Fruit fly (Drosophila melanogaster) whole organism, prepupa: ENCODE data around the gene CG12116.

Experiments
- CG10631 ChIP-seq: fragments of 200-800 bp; sonication (Bioruptor generic); optimal IDR thresholded peaks from 2 replicates; lab custom pipeline; 2016; ENCODE audit warnings: missing biosample characterization, missing genetic modification characterization
- CG10669 ChIP-seq: fragments of 200-800 bp; sonication (Bioruptor generic); optimal IDR thresholded peaks from 3 replicates; lab custom pipeline; 2018; ENCODE audit warnings: missing biosample characterization, mild to moderate bottlenecking, missing genetic modification characterization, moderate library complexity
- CG11902 ChIP-seq: fragments of 200-800 bp; sonication (Bioruptor generic); optimal IDR thresholded peaks from 3 replicates; lab custom pipeline; 2016; ENCODE audit warnings: missing biosample characterization, missing genetic modification characterization
- CG1621 ChIP-seq: fragments of 200-800 bp; sonication (Bioruptor generic); optimal IDR thresholded peaks from 3 replicates; lab custom pipeline; 2018; ENCODE audit warnings: missing biosample characterization, mild to moderate bottlenecking, missing genetic modification characterization
- CG16779 ChIP-seq: fragments of 200-800 bp; sonication (Bioruptor generic); optimal IDR thresholded peaks from 3 replicates; lab custom pipeline; 2017; ENCODE audit warnings: missing biosample characterization, mild to moderate bottlenecking, missing genetic modification characterization
- CG3032 ChIP-seq: fragments of 200-800 bp; optimal IDR thresholded peaks from 2 replicates; lab custom pipeline; 2019; ENCODE audit warnings: missing biosample characterization, mild to moderate bottlenecking, missing genetic modification characterization, moderate library complexity
- CG32006 ChIP-seq: fragments of 200-800 bp; sonication (Bioruptor generic); optimal IDR thresholded peaks from 3 replicates; lab custom pipeline; 2017; ENCODE audit warnings: missing biosample characterization, mild to moderate bottlenecking, missing genetic modification characterization
- CG34406 ChIP-seq: fragments of 200-800 bp; sonication (Bioruptor generic); optimal IDR thresholded peaks from 3 replicates; lab custom pipeline; 2016; ENCODE audit warnings: missing biosample characterization, missing genetic modification characterization
- CG6792 ChIP-seq: fragments of 200-800 bp; sonication (Bioruptor generic); optimal IDR thresholded peaks from 3 replicates; lab custom pipeline; 2016; ENCODE audit warnings: missing biosample characterization, missing genetic modification characterization
- CG6808 ChIP-seq: fragments of 200-800 bp; sonication (Bioruptor generic); optimal IDR thresholded peaks from 3 replicates; lab custom pipeline; 2017; ENCODE audit warnings: missing biosample characterization, missing genetic modification characterization, mild to moderate bottlenecking, moderate library complexity, missing genetic modification reagents
- CG6854 ChIP-seq: fragments of 200-800 bp; sonication (Bioruptor generic); optimal IDR thresholded peaks from 2 replicates; lab custom pipeline; 2017; ENCODE audit warnings: missing biosample characterization, mild to moderate bottlenecking, missing genetic modification characterization
- CG7368 ChIP-seq: fragments of 200-800 bp; sonication (Bioruptor generic); optimal IDR thresholded peaks from 3 replicates; lab custom pipeline; 2016; ENCODE audit warnings: missing biosample characterization, missing genetic modification characterization
- CG8119 ChIP-seq: fragments of 200-800 bp; sonication (Bioruptor generic); IDR thresholded peaks from 3 replicates; pipeline ENCODE4 v1.3.6; 2022; ENCODE audit warnings: missing biosample characterization, missing genetic modification characterization
- CG8632 ChIP-seq: fragments of 200-800 bp; sonication (Bioruptor generic); optimal IDR thresholded peaks from 3 replicates; lab custom pipeline; 2016; ENCODE audit warnings: missing biosample characterization, missing genetic modification characterization
- CG9139 ChIP-seq: fragments of 200-800 bp; sonication (Bioruptor generic); optimal IDR thresholded peaks from 3 replicates; lab custom pipeline; 2017; ENCODE audit warnings: missing biosample characterization, mild to moderate bottlenecking, missing genetic modification characterization
- Eip78C ChIP-seq: fragments of 200-800 bp; sonication (Bioruptor generic); peaks from one replicate; lab custom pipeline; 2016; ENCODE audit warnings: missing biosample characterization, missing genetic modification characterization
- Eip93F ChIP-seq: fragments of 200-800 bp; sonication (Bioruptor generic); optimal IDR thresholded peaks from 2 replicates; lab custom pipeline; 2016; ENCODE audit warnings: missing biosample characterization, mild to moderate bottlenecking, missing genetic modification characterization
- Gug ChIP-seq: fragments of 200-800 bp; sonication (Bioruptor generic); IDR thresholded peaks from 2 replicates; pipeline ENCODE4 v1.3.6; 2022; ENCODE audit warnings: missing biosample characterization, missing genetic modification characterization
- Lpt ChIP-seq: fragments of 200-800 bp; sonication (Bioruptor generic); optimal IDR thresholded peaks from 3 replicates; lab custom pipeline; 2016; ENCODE audit warnings: missing biosample characterization, missing genetic modification characterization
- Sox14 ChIP-seq: fragments of 200-800 bp; sonication (Bioruptor generic); optimal IDR thresholded peaks from 3 replicates; lab custom pipeline; 2016; ENCODE audit warnings: missing biosample characterization, missing genetic modification characterization
- Sox15 ChIP-seq: fragments of 200-800 bp; sonication (Bioruptor generic); optimal IDR thresholded peaks from 3 replicates; lab custom pipeline; 2016; ENCODE audit warnings: missing biosample characterization, missing genetic modification characterization
- achi ChIP-seq: fragments of 200-800 bp; sonication (Bioruptor generic); optimal IDR thresholded peaks from 3 replicates; lab custom pipeline; 2016; ENCODE audit warnings: missing biosample characterization, missing genetic modification characterization
- cyc ChIP-seq: fragments of 200-800 bp; sonication (Bioruptor generic); optimal IDR thresholded peaks from 3 replicates; lab custom pipeline; 2016; ENCODE audit warnings: missing biosample characterization, missing genetic modification characterization
- dsx ChIP-seq: fragments of 200-800 bp; optimal IDR thresholded peaks from 3 replicates; lab custom pipeline; 2019; ENCODE audit warnings: missing biosample characterization, mild to moderate bottlenecking, missing genetic modification characterization, moderate library complexity; ENCODE audit not compliant: poor library complexity, severe bottlenecking
- esn ChIP-seq: fragments of 200-800 bp; sonication (Bioruptor generic); optimal IDR thresholded peaks from 2 replicates; lab custom pipeline; 2016; ENCODE audit warnings: missing biosample characterization, mild to moderate bottlenecking, missing genetic modification characterization, moderate library complexity
- fd59A ChIP-seq: fragments of 200-800 bp; sonication (Bioruptor generic); optimal IDR thresholded peaks from 2 replicates; lab custom pipeline; 2017; ENCODE audit warnings: missing biosample characterization, mild to moderate bottlenecking, missing genetic modification characterization, missing genetic modification reagents
- fkh ChIP-seq: fragments of 200-800 bp; sonication (Bioruptor generic); optimal IDR thresholded peaks from 3 replicates; lab custom pipeline; 2017; ENCODE audit warnings: missing biosample characterization, mild to moderate bottlenecking, missing genetic modification characterization, moderate library complexity
- lz ChIP-seq: fragments of 200-800 bp; sonication (Bioruptor generic); optimal IDR thresholded peaks from 3 replicates; lab custom pipeline; 2016; ENCODE audit warnings: missing biosample characterization, missing genetic modification characterization
- net ChIP-seq: fragments of 200-800 bp; sonication (Bioruptor generic); optimal IDR thresholded peaks from 3 replicates; lab custom pipeline; 2016; ENCODE audit warnings: missing biosample characterization, missing genetic modification characterization
- pdm3 ChIP-seq: fragments of 200-800 bp; sonication (Bioruptor generic); optimal IDR thresholded peaks from 3 replicates; lab custom pipeline; 2016; ENCODE audit warnings: missing biosample characterization, missing genetic modification characterization
- spab ChIP-seq: fragments of 200-800 bp; sonication (Bioruptor generic); optimal IDR thresholded peaks from 2 replicates; lab custom pipeline; 2017; ENCODE audit warnings: missing biosample characterization, mild to moderate bottlenecking, missing genetic modification characterization, missing genetic modification reagents
- ss ChIP-seq, 2 experiments: fragments of 200-800 bp; sonication (Bioruptor generic); optimal IDR thresholded peaks; 2 replicates in 1 of 2; 3 replicates in 1 of 2; lab custom pipeline; 2017 to 2018; ENCODE audit warnings: mild to moderate bottlenecking in 2 of 2, missing biosample characterization in 2 of 2, missing genetic modification characterization in 2 of 2, moderate library complexity in 1 of 2
- svp ChIP-seq: fragments of 200-800 bp; sonication (Bioruptor generic); peaks from one replicate; lab custom pipeline; 2016; ENCODE audit warnings: missing biosample characterization, missing genetic modification characterization
- topi ChIP-seq: fragments of 200-800 bp; sonication (Bioruptor generic); optimal IDR thresholded peaks from 3 replicates; lab custom pipeline; 2016; ENCODE audit warnings: missing biosample characterization, missing genetic modification characterization
- vri ChIP-seq: fragments of 200-800 bp; sonication (Bioruptor generic); optimal IDR thresholded peaks from 3 replicates; lab custom pipeline; 2016; ENCODE audit warnings: missing biosample characterization, mild to moderate bottlenecking, missing genetic modification characterization

Gene CG12116

DNA sequence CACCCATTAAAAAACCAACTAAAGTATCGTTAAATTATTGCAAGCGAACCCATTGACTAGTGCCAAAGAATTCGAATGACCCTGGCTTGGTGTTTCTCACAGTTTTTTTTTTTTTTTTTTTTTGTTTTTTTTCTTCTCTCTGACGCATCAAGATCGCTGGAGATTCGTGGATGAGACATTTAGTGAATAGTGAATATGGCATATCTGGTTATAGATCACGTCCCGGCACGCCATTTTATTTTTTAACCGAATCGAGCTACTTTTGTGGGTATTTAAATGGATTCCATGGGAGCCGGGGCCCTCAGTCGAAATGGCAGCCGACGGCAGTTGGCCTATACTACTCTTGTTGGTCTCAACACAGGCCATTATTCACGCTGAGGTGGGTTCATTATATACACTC, 8.0 kb upstream of the CG12116 start, which contains the start of gene Cp7Fc:
Cp7Fc (plus strand) TSS at position 301 of the 400 bp plus-strand sequence.
- TF ChIP-seq CG10631 (GFP tag; lab: Kevin White, UChicago) (no peak), Sox15 (GFP tag; lab: Kevin White, UChicago) (no peak), Lpt (GFP tag; lab: Kevin White, UChicago) (no peak), Sox14 (GFP tag; lab: Kevin White, UChicago) (no peak), Eip78C (GFP tag; lab: Kevin White, UChicago) (no peak), lz (no peak), svp (GFP tag; lab: Kevin White, UChicago) (no peak), CG6792 (GFP tag; lab: Kevin White, UChicago) (no peak), Eip93F (GFP tag; lab: Kevin White, UChicago) (no peak), CG32006 (no peak), topi (GFP tag; lab: Kevin White, UChicago) (no peak), net (GFP tag; lab: Kevin White, UChicago) (no peak), CG8632 (GFP tag; lab: Kevin White, UChicago) (no peak), CG7368 (no peak), CG11902 (GFP tag; lab: Kevin White, UChicago) (no peak), CG10669 (GFP tag; lab: Kevin White, UChicago) (no peak), dsx (GFP tag; lab: Kevin White, UChicago) (no peak), achi (GFP tag; lab: Kevin White, UChicago) (no peak)
- TF ChIP-seq, all 60 proteins: peak for 0

DNA sequence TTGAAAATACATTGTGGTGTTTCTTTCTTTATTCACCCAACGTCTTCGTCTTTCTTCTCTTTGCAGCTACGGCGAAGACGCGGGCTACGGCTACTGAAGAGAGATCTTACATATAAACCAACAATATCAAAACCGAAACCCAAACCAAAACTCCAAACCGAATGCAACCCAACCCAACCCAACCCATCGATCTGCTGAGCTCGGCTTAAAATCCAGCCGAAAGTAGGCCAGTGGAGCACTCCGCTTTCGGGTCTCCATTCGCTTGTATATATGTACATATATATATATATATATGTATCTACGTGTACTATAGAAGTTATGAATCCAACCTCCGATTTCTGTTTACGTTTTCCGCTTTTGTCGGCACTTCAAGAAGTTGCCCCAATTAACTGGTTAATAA, 6.8 kb upstream of the CG12116 start:
- no peak for TF ChIP-seq Lpt (GFP tag; lab: Kevin White, UChicago)
- no peak for TF ChIP-seq Sox15 (GFP tag; lab: Kevin White, UChicago)
- TF ChIP-seq CG6808 (GFP tag; lab: Kevin White, UChicago), result no peak
- TF ChIP-seq ss (GFP tag; optimal IDR thresholded peaks at IDR 0.05; lab: Kevin White, UChicago), result no peak
- TF ChIP-seq Eip93F (GFP tag; lab: Kevin White, UChicago), result no peak
- TF ChIP-seq pdm3 (GFP tag; lab: Kevin White, UChicago), result no peak
- TF ChIP-seq CG3032, result no peak
- no peak for TF ChIP-seq topi (GFP tag; lab: Kevin White, UChicago)
- no peak for TF ChIP-seq CG10631 (GFP tag; lab: Kevin White, UChicago)
- no peak for TF ChIP-seq dsx (GFP tag; lab: Kevin White, UChicago)

DNA sequence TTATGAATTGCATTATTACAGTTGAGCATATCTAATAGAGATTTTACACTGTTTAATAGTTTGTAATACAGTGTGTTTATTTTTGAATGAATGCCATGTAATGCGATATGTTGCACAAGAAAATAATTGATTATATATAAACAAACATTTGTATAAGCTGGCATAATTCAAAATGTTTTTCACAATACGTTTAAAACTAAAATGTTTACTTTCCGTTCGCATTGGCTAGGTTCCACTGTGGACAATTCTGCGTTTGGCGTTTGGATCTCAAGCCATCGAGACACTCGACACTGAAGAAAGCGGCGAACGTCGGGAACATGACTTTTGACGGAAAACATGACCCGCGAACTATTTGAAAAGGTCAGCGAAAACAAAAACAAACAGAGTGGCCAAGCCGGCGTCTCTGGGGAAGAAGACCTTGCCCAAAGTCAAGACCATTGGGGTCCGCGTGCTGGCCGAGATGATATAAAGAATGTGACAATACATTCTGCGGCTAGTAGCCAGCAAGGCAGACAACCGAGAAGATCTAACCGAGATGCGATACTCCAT, 4.6 kb upstream of the CG12116 start, which contains the start of gene Cp7Fb:
Cp7Fb (plus strand) TSS at position 499 of the 549 bp plus-strand sequence.
- TF ChIP-seq CG9139, result no peak
- TF ChIP-seq Gug, result no peak
- TF ChIP-seq esn (GFP tag; lab: Kevin White, UChicago), result no peak
- no peak for TF ChIP-seq CG11902 (GFP tag; lab: Kevin White, UChicago)

DNA sequence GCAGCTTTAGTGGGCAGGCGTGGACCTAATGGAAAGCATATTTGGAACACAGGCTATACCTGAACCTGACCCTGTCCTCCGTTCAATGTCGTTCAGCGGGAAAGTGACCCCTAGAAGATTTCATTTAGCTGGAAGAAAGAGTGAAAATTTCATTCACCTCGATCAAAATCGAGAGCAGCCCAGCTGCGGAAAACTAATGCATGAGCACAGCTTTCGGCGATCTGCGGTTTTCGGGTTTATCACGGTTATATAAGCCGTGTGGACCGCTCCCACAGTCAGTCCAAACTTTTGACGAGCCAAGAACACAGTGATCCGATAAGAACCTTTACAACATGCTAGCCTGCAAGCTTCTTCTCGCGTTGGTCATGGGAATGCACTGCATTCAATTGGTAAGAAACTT, 1.8 kb upstream of the CG12116 start, which contains the start of gene Cp7Fa:
Cp7Fa (plus strand) TSS at position 301 of the 400 bp plus-strand sequence.
- TF ChIP-seq CG11902 (GFP tag; lab: Kevin White, UChicago), result no peak
- no peak for TF ChIP-seq dsx (GFP tag; lab: Kevin White, UChicago)
- TF ChIP-seq CG8632 (GFP tag; lab: Kevin White, UChicago), result no peak
- no peak for TF ChIP-seq vri (GFP tag; lab: Kevin White, UChicago)
- TF ChIP-seq fkh (GFP tag; lab: Kevin White, UChicago), result no peak
- no peak for TF ChIP-seq Sox15 (GFP tag; lab: Kevin White, UChicago)
- TF ChIP-seq CG6854 (GFP tag; lab: Kevin White, UChicago), result no peak
- TF ChIP-seq CG34406 (GFP tag; lab: Kevin White, UChicago), result no peak
- no peak for TF ChIP-seq CG8119 (GFP tag; lab: Robert Waterston, UW)
- TF ChIP-seq Sox14 (GFP tag; lab: Kevin White, UChicago), result no peak
- no peak for TF ChIP-seq CG1621
- TF ChIP-seq achi (GFP tag; lab: Kevin White, UChicago), result no peak
- TF ChIP-seq spab, result no peak
- TF ChIP-seq fd59A (GFP tag; lab: Kevin White, UChicago), result no peak
- TF ChIP-seq CG16779, result no peak
- no peak for TF ChIP-seq cyc (GFP tag; lab: Kevin White, UChicago)
